Worm (Caenorhabditis elegans): ENCODE results near the gene srh-209.
"Not testable (repeated sequence)": the region's sequence is repeated elsewhere in the genome, so short reads cannot be mapped to it uniquely, and the experiment has no call there.

srh-209 gene

ce11 chrV:18404767-18405166 is at the start of gene srh-209:
TSS of gene srh-209 (minus strand) at chrV:18404867.
- not testable (repeated sequence) for TF ChIP-seq skn-1, elt-1, unc-39 (tag; optimal IDR thresholded peaks at IDR 0.05)

ce11 chrV:18444118-18444517 is 39.5 kb upstream of the srh-209 start, which contains the start of gene ZK228.1:
TSS of gene ZK228.1 (plus strand) at chrV:18444418.
- TF ChIP-seq zag-1 (tag; optimal IDR thresholded peaks at IDR 0.05) (no peak), sem-4 (tag; optimal IDR thresholded peaks at IDR 0.05) (no peak), unc-55 (GFP tag; optimal IDR thresholded peaks at IDR 0.05) (no peak), ZK546.5 (tag; optimal IDR thresholded peaks at IDR 0.05) (no peak), nhr-77 (tag; optimal IDR thresholded peaks at IDR 0.05) (no peak), dmd-4 (tag; optimal IDR thresholded peaks at IDR 0.05) (no peak), elt-3 (tag; optimal IDR thresholded peaks at IDR 0.05) (no peak), ztf-4 (tag; optimal IDR thresholded peaks at IDR 0.05) (no peak), sma-9 (GFP tag; optimal IDR thresholded peaks at IDR 0.05) (no peak), sma-9 (tag; optimal IDR thresholded peaks at IDR 0.05) (no peak), nhr-237 (tag; optimal IDR thresholded peaks at IDR 0.05) (no peak)

ce11 chrV:18439469-18439868 is 34.8 kb upstream of the srh-209 start, which contains the start of gene ZK262.9:
TSS of gene ZK262.9 (plus strand) at chrV:18439769.
- not testable (repeated sequence) for TF ChIP-seq nhr-25, nhr-23, nhr-11 (tag; optimal IDR thresholded peaks at IDR 0.05)

- TF ChIP-seq alr-1 (tag; optimal IDR thresholded peaks at IDR 0.05) (no peak), nhr-11 (tag; optimal IDR thresholded peaks at IDR 0.05) (no peak), sem-4 (tag; optimal IDR thresholded peaks at IDR 0.05) (no peak), crh-2 (tag; optimal IDR thresholded peaks at IDR 0.05) (no peak), elt-1 (tag; optimal IDR thresholded peaks at IDR 0.05) (no peak), unc-39 (tag; optimal IDR thresholded peaks at IDR 0.05) (no peak)
Measured at ce11 chrV:18438081-18438480, 33.4 kb upstream of the srh-209 start, which contains the start of gene ZK262.8. TSS of gene ZK262.8 (plus strand) at chrV:18438381.

ce11 chrV:18434961-18435360 is 30.3 kb upstream of the srh-209 start, which contains the start of gene ZK262.20:
TSS of gene ZK262.20 (minus strand) at chrV:18435061.
- no peak for TF ChIP-seq blmp-1 (tag; optimal IDR thresholded peaks at IDR 0.05; ENCODE audit: insufficient read depth)
- no peak for TF ChIP-seq nhr-237 (tag; optimal IDR thresholded peaks at IDR 0.05)
- no peak for TF ChIP-seq nhr-11 (tag; optimal IDR thresholded peaks at IDR 0.05)
- no peak for TF ChIP-seq ztf-4 (tag; optimal IDR thresholded peaks at IDR 0.05)
- TF ChIP-seq nhr-6 (tag; optimal IDR thresholded peaks at IDR 0.05): no peak

ce11 chrV:18431450-18431849 is 26.8 kb upstream of the srh-209 start, which contains the start of gene srw-82:
TSS of gene srw-82 (plus strand) at chrV:18431750.
- TF ChIP-seq lin-13 (GFP tag; optimal IDR thresholded peaks at IDR 0.05) (no peak), lin-11 (tag; optimal IDR thresholded peaks at IDR 0.05) (no peak), sem-4 (tag; optimal IDR thresholded peaks at IDR 0.05) (no peak), skn-1 (tag; optimal IDR thresholded peaks at IDR 0.05) (no peak)

ce11 chrV:18430826-18431225 is 26.2 kb upstream of the srh-209 start:
- no peak for TF ChIP-seq mbf-1 (tag; optimal IDR thresholded peaks at IDR 0.05)
- no peak for TF ChIP-seq nhr-77 (tag; optimal IDR thresholded peaks at IDR 0.05)
- no peak for TF ChIP-seq elt-1 (tag; optimal IDR thresholded peaks at IDR 0.05)
- TF ChIP-seq sma-3 (GFP tag; optimal IDR thresholded peaks at IDR 0.05): no peak
- no peak for TF ChIP-seq C34F6.9 (tag; optimal IDR thresholded peaks at IDR 0.05)
- TF ChIP-seq mdl-1 (tag; optimal IDR thresholded peaks at IDR 0.05): no peak
- no peak for TF ChIP-seq ama-1 (optimal IDR thresholded peaks at IDR 0.05)
- TF ChIP-seq gmeb-1 (tag; optimal IDR thresholded peaks at IDR 0.05): no peak
- TF ChIP-seq ztf-4 (tag; optimal IDR thresholded peaks at IDR 0.05): no peak
- TF ChIP-seq lin-39 (tag; optimal IDR thresholded peaks at IDR 0.05): no peak
- TF ChIP-seq ztf-11 (tag; optimal IDR thresholded peaks at IDR 0.05): no peak
- TF ChIP-seq Y55F3AM.14 (GFP tag; optimal IDR thresholded peaks at IDR 0.05): no peak
- TF ChIP-seq nhr-129 (tag; optimal IDR thresholded peaks at IDR 0.05): no peak
- no peak for TF ChIP-seq nhr-237 (tag; optimal IDR thresholded peaks at IDR 0.05)

Measured in whole organism, L2 larva.